Fruit fly (Drosophila melanogaster) whole organism, pupa: ENCODE results near the gene Octbeta1R.

ENCODE experiments used
- CG10348 ChIP-seq: fragments of 200-800 bp; sonication (Bioruptor generic); IDR thresholded peaks from 2 replicates; pipeline ENCODE4 v1.3.6; 2022; ENCODE audit warnings: missing biosample characterization, missing genetic modification characterization
- CG12605 ChIP-seq: fragments of 200-800 bp; sonication (Bioruptor generic); IDR thresholded peaks from 2 replicates; pipeline ENCODE4 v1.3.6; 2022; ENCODE audit warnings: missing biosample characterization, missing genetic modification characterization
- CG13204 ChIP-seq: fragments of 200-800 bp; sonication (Bioruptor generic); optimal IDR thresholded peaks from 2 replicates; lab custom pipeline; 2018; ENCODE audit warnings: missing biosample characterization, mild to moderate bottlenecking, missing genetic modification characterization, moderate library complexity
- CG14655 ChIP-seq: fragments of 200-800 bp; sonication (Bioruptor generic); optimal IDR thresholded peaks from 3 replicates; lab custom pipeline; 2017; ENCODE audit warnings: mild to moderate bottlenecking, missing biosample characterization, missing genetic modification reagents, missing genetic modification characterization
- CG15710 ChIP-seq: fragments of 200-800 bp; sonication (Bioruptor generic); optimal IDR thresholded peaks from 2 replicates; lab custom pipeline; 2018; ENCODE audit warnings: missing biosample characterization, mild to moderate bottlenecking, missing genetic modification characterization, moderate library complexity
- CG17806 ChIP-seq: fragments of 200-800 bp; sonication (Bioruptor generic); optimal IDR thresholded peaks from 2 replicates; lab custom pipeline; 2018; ENCODE audit warnings: missing biosample characterization, mild to moderate bottlenecking, missing genetic modification characterization, moderate library complexity
- CG32121 ChIP-seq: fragments of 200-800 bp; sonication (Bioruptor generic); IDR thresholded peaks from 2 replicates; pipeline ENCODE4 v1.3.6; 2022; ENCODE audit warnings: missing biosample characterization, missing genetic modification characterization
- CG34367 ChIP-seq: fragments of 200-800 bp; sonication (Bioruptor generic); optimal IDR thresholded peaks from 2 replicates; lab custom pipeline; 2018; ENCODE audit warnings: missing biosample characterization, mild to moderate bottlenecking, missing genetic modification characterization
- CG4496 ChIP-seq: fragments of 200-800 bp; sonication (Bioruptor generic); IDR thresholded peaks from 3 replicates; pipeline ENCODE4 v1.3.6; 2022; ENCODE audit warnings: missing biosample characterization, missing genetic modification characterization
- CG8159 ChIP-seq: fragments of 200-800 bp; sonication (Bioruptor generic); optimal IDR thresholded peaks from 3 replicates; lab custom pipeline; 2018; ENCODE audit warnings: missing biosample characterization, mild to moderate bottlenecking, missing genetic modification characterization, moderate library complexity
- CG8301 ChIP-seq: fragments of 200-800 bp; sonication (Bioruptor generic); optimal IDR thresholded peaks from 2 replicates; lab custom pipeline; 2018; ENCODE audit warnings: missing biosample characterization, mild to moderate bottlenecking, missing genetic modification characterization
- CG9948 ChIP-seq: fragments of 200-800 bp; sonication (Bioruptor generic); optimal IDR thresholded peaks from 2 replicates; lab custom pipeline; 2018; ENCODE audit warnings: missing biosample characterization, mild to moderate bottlenecking, missing genetic modification characterization, moderate library complexity
- D1 ChIP-seq: fragments of 200-800 bp; sonication (Bioruptor generic); optimal IDR thresholded peaks from 2 replicates; lab custom pipeline; 2018; ENCODE audit warnings: missing biosample characterization, mild to moderate bottlenecking, missing genetic modification characterization, moderate library complexity
- EcR ChIP-seq: fragments of 200-800 bp; sonication (Bioruptor generic); optimal IDR thresholded peaks from 3 replicates; lab custom pipeline; 2019; ENCODE audit warnings: missing biosample characterization, missing genetic modification characterization, mild to moderate bottlenecking, moderate library complexity, missing genetic modification reagents
- Ets98B ChIP-seq: fragments of 200-800 bp; sonication (Bioruptor generic); IDR thresholded peaks from 2 replicates; pipeline ENCODE4 v1.3.6; 2022; ENCODE audit warnings: missing biosample characterization, missing genetic modification characterization
- Pif1A ChIP-seq: fragments of 200-800 bp; sonication (Bioruptor generic); optimal IDR thresholded peaks from 3 replicates; lab custom pipeline; 2016; ENCODE audit warnings: missing biosample characterization, missing genetic modification characterization
- Pif1B ChIP-seq: fragments of 200-800 bp; sonication (Bioruptor generic); optimal IDR thresholded peaks from 3 replicates; lab custom pipeline; 2016; ENCODE audit warnings: missing biosample characterization, missing genetic modification characterization
- Snoo ChIP-seq: fragments of 200-800 bp; sonication (Bioruptor generic); optimal IDR thresholded peaks from 3 replicates; lab custom pipeline; 2017; ENCODE audit warnings: missing biosample characterization, mild to moderate bottlenecking, missing genetic modification characterization, inconsistent platforms
- fd96Ca ChIP-seq: fragments of 200-800 bp; sonication (Bioruptor generic); IDR thresholded peaks from 3 replicates; pipeline ENCODE4 v1.3.6; 2022; ENCODE audit warnings: missing biosample characterization, missing genetic modification characterization
- gl ChIP-seq: fragments of 200-800 bp; sonication (Bioruptor generic); optimal IDR thresholded peaks from 2 replicates; lab custom pipeline; 2018; ENCODE audit warnings: missing biosample characterization, mild to moderate bottlenecking, missing genetic modification characterization
- rn ChIP-seq: fragments of 200-800 bp; sonication (Bioruptor generic); IDR thresholded peaks from 2 replicates; pipeline ENCODE4 v1.3.6; 2022; ENCODE audit warnings: missing biosample characterization, missing genetic modification characterization

The Octbeta1R gene

dm6 chr3R:22497025-22497424, at the start of gene Octbeta1R:
Octbeta1R (plus strand) TSS chr3R:22497215.
- TF ChIP-seq CG32121 (GFP tag; lab: Robert Waterston, UW) (no peak), CG12605 (GFP tag; lab: Robert Waterston, UW) (0 out of 2 replicates have a peak, but pooled peaks have one; percentile 9), gl (tag; lab: Kevin White, UChicago) (no peak)

dm6 chr3R:22447874-22448254, 49.2 kb upstream of the Octbeta1R start, which contains the start of gene CG34376:
CG34376 (plus strand) TSS chr3R:22448099.
- TF ChIP-seq gl (tag; lab: Kevin White, UChicago) (no peak), CG8159 (tag; lab: Kevin White, UChicago) (peak; percentile 32), CG12605 (GFP tag; lab: Robert Waterston, UW) (peak; percentile 78), CG14655 (GFP tag; lab: Kevin White, UChicago) (no peak), Pif1B (GFP tag; lab: Kevin White, UChicago) (peak; percentile 21), CG17806 (tag; lab: Kevin White, UChicago) (no peak), CG10348 (GFP tag; lab: Robert Waterston, UW) (no peak), CG32121 (GFP tag; lab: Robert Waterston, UW) (peak; percentile 66), CG9948 (tag; lab: Kevin White, UChicago) (no peak), CG15710 (peak; percentile 8), D1 (tag; lab: Kevin White, UChicago) (no peak), CG8301 (tag; lab: Kevin White, UChicago) (no peak), fd96Ca (GFP tag; lab: Robert Waterston, UW) (0 out of 3 replicates have a peak, but pooled peaks have one; percentile 37), CG13204 (GFP tag; lab: Kevin White, UChicago) (no peak), CG34367 (tag; lab: Kevin White, UChicago) (no peak), rn (GFP tag; lab: Robert Waterston, UW) (peak; percentile 17; the same call in 1 of the 2 replicates), EcR (no peak), CG4496 (GFP tag; lab: Robert Waterston, UW) (peak; percentile 80), Pif1A (GFP tag; lab: Kevin White, UChicago) (no peak), Snoo (tag; lab: Kevin White, UChicago) (peak; percentile 24), Ets98B (GFP tag; lab: Robert Waterston, UW) (peak; percentile 53; the same call in 1 of the 2 replicates)

- TF ChIP-seq CG34367 (tag; lab: Kevin White, UChicago) (no peak), fd96Ca (GFP tag; lab: Robert Waterston, UW) (no peak), CG14655 (GFP tag; lab: Kevin White, UChicago) (no peak), CG15710 (no peak), Ets98B (GFP tag; lab: Robert Waterston, UW) (no peak), Pif1B (GFP tag; lab: Kevin White, UChicago) (no peak), CG10348 (GFP tag; lab: Robert Waterston, UW) (no peak), rn (GFP tag; lab: Robert Waterston, UW) (no peak)
Measured at dm6 chr3R:22449871-22450424, 47.1 kb upstream of the Octbeta1R start.

DNA sequence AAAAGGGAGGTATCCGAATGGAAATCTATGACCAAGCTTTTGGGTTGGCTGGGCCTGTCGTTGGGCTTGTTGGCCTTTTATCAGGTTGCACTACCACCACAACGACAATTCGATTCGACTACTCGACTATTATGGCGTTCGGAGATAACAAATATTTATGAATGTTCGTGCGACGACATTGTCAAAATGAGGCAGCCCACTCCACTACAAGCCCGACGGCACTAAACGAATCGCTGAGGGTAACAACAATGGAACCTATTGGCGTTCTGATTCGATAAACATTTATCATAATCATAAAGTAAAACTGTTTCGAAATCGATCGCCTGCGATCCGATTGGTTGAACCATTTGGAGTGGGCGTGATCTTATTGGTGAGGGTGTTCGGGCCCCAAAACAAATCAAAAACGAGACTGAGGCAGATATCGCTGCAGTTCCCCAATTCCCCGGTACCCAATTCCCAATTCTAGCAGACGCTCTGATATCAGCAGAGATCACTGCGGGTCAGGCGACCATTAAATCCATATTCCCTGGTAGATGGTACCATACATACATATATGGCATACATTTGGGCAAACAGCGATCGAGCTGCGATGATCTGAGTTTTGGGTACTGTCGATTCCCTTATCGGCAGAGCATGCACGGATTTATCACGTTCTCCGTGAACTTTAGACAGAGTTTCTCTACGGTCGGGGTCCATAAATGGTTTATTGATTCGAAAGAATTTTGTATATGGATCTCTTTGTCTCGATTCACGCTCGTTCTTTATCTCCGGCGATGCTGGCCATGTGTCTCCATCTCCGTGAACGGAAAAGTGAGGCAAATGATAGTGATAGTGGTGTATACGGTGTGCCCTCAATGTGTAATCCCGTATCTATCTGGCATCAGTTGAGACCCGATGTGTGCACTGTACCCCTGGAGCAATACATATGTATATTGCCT, 42.3 kb upstream of the Octbeta1R start:
- TF ChIP-seq CG4496 (GFP tag; lab: Robert Waterston, UW) (no peak), Pif1A (GFP tag; lab: Kevin White, UChicago) (no peak), CG8301 (tag; lab: Kevin White, UChicago) (no peak), rn (GFP tag; lab: Robert Waterston, UW) (no peak), CG9948 (tag; lab: Kevin White, UChicago) (no peak), CG13204 (GFP tag; lab: Kevin White, UChicago) (no peak), gl (tag; lab: Kevin White, UChicago) (no peak), Ets98B (GFP tag; lab: Robert Waterston, UW) (no peak), CG15710 (no peak), Snoo (tag; lab: Kevin White, UChicago) (no peak), CG34367 (tag; lab: Kevin White, UChicago) (no peak), CG32121 (GFP tag; lab: Robert Waterston, UW) (no peak), EcR (no peak), CG12605 (GFP tag; lab: Robert Waterston, UW) (no peak), fd96Ca (GFP tag; lab: Robert Waterston, UW) (no peak), CG10348 (GFP tag; lab: Robert Waterston, UW) (no peak), CG14655 (GFP tag; lab: Kevin White, UChicago) (no peak), Pif1B (GFP tag; lab: Kevin White, UChicago) (no peak), D1 (tag; lab: Kevin White, UChicago) (no peak)

DNA sequence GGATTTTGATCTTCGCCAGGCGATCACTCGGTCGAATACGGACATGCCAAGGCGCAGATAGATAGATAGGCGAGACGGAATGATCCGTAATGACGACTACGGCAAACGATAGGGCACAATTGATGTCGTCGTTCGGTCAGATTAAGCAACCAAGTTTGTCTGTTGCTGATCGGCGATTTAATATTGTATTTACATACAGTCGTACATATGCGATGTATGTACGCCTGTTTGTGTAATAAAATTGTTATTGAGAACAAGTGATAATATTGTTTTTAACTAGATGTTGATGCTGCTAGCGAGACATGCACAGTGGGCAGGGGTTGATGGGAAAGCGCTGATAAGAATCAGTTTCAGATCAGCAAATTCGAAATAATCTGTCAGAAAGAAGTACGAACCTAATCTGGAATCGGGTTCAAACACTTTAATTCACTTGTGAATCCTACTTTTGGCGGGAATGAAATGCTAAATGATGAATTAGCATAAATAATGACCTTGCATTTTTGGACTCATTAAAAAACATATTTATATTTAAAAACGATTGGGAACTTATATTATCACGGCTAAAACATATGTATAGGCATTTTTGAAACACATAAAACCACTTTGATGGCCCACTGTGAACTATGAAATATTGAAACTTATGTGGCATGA, 41.6 kb upstream of the Octbeta1R start:
- TF ChIP-seq Snoo (tag; lab: Kevin White, UChicago): no peak
- TF ChIP-seq CG8159 (tag; lab: Kevin White, UChicago): peak; percentile 71
- TF ChIP-seq rn (GFP tag; lab: Robert Waterston, UW): no peak
- no peak for TF ChIP-seq D1 (tag; lab: Kevin White, UChicago)
- no peak for TF ChIP-seq CG14655 (GFP tag; lab: Kevin White, UChicago)
- TF ChIP-seq CG9948 (tag; lab: Kevin White, UChicago): peak; percentile 50
- no peak for TF ChIP-seq EcR
- no peak for TF ChIP-seq Ets98B (GFP tag; lab: Robert Waterston, UW)
- peak; percentile 41 for TF ChIP-seq CG8301 (tag; lab: Kevin White, UChicago)
- peak; percentile 39 for TF ChIP-seq CG15710
- 0 out of 3 replicates have a peak, but pooled peaks have one; percentile 16 for TF ChIP-seq fd96Ca (GFP tag; lab: Robert Waterston, UW)
- TF ChIP-seq CG34367 (tag; lab: Kevin White, UChicago): peak; percentile 16
- TF ChIP-seq CG10348 (GFP tag; lab: Robert Waterston, UW): no peak
- TF ChIP-seq CG4496 (GFP tag; lab: Robert Waterston, UW): no peak
- TF ChIP-seq Pif1A (GFP tag; lab: Kevin White, UChicago): no peak
- TF ChIP-seq CG12605 (GFP tag; lab: Robert Waterston, UW): no peak
- TF ChIP-seq gl (tag; lab: Kevin White, UChicago): no peak
- no peak for TF ChIP-seq CG13204 (GFP tag; lab: Kevin White, UChicago)
- peak; percentile 14 for TF ChIP-seq CG17806 (tag; lab: Kevin White, UChicago)
- TF ChIP-seq Pif1B (GFP tag; lab: Kevin White, UChicago): peak; percentile 17
- TF ChIP-seq CG32121 (GFP tag; lab: Robert Waterston, UW): no peak
